Fruit fly (Drosophila melanogaster) S2 (cell line): ENCODE results near the gene CG6012.

ENCODE experiments used
- CG8478 ChIP-seq: fragments of >200 bp; optimal IDR thresholded peaks from 2 replicates; lab custom pipeline; 2018
- CTCF ChIP-seq, 2 experiments: fragments of >200 bp; optimal IDR thresholded peaks; 2 replicates each; lab custom pipeline; 2018

CG6012 gene

DNA sequence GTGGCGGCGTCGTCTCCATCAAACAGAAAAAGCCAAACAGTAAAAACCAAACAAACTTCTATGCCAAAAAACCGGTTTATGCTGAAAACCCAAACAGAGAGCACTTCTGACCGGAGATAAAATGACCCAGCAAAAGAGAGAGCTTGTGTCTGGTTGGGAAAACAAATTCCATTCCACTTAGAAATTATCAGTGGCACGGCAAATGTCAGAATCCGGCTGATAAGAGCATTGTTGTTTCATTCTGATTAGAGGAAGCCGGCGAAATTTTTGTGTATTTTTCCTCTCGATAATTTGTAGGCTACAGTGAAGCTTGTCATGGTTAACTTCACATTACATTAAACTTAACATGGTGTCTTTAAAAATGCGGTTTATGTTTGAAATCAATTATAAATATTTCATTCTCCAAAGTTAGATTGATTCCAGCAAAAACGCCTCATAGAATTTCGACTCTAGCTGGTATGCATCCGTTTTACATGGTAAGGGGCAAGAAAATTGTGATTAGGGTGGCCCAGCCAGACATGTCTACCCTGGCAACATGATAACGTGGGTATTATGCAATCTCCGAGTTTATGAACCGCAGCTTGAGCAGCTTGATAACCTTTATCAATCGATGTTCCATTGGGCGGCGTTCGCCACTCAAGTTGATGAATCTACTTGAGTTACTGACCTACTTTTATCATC is 43.7 kb downstream of the CG6012 start:
- TF ChIP-seq CTCF (optimal IDR thresholded peaks at IDR 0.05; lab: Kevin White, UChicago) (no peak), CG8478 (no peak)

DNA sequence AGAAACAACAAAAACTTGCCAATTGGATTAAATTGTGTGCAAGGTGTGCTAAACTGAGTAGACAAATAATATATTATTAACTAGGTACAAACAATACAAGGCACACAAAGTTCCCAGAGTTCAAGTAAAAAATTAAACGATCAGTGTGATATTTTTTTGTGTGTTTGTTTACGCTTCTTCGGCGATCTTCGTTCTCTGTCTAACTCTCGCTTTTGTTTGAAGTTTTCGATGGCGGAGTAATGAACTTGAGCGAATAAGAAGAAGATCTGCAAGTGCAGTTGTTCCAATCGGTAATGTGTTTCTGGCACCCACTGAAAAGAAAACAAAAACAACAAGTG is 44.6 kb downstream of the CG6012 start:
- TF ChIP-seq CTCF (optimal IDR thresholded peaks at IDR 0.05; lab: Kevin White, UChicago) (no peak), CG8478 (no peak)

DNA sequence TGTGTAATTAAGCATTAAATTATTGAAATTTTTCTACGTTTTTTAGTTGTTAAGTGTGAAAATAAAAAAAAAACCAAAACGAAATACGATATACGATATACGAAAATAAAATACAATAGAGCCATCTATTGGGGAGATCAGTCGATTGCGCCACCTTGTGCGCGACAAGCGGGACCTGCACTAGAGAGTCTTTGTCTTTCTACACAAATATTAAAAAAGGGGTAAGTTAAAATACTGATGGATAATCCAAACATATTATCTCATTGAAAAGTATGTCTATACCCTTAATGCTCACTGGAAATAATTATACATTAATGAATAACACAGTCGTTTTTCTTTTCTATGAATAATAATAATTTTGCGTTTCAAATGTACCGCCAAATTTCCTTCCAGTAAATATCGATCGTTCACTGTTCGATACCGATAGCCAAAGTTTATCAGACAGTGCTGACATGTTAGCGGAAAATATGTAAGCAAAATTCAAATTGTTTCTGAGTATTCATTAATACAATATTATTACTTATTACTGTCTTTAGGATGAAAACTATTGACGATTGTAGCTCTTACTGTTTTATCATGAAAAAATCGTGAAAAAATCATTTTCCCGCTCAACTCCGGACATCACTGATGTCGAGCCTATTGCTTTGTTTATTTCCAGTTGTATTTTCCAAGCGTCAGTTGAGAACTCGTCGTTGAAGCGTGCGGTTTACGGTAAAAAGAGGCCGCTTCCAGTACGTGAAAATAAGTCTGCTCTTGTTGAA is 45.1 kb downstream of the CG6012 start, which contains the start of gene mdy:
TSS of gene mdy (plus strand) at position 672 of the 761 bp plus-strand sequence.
- TF ChIP-seq CG8478 = no peak
- peak; percentile 82 to 94 for TF ChIP-seq CTCF (optimal IDR thresholded peaks at IDR 0.05; lab: Kevin White, UChicago)
